Worm (Caenorhabditis elegans): Measurements from ENCODE around the gene scav-2.

The scav-2 gene

ce11 chrIII:13563000-13563522, 7.9 kb upstream of the scav-2 start, which contains the start of gene T05D4.2:
Gene T05D4.2, minus strand, starts transcription at chrIII:13563082.
- no peak for TF ChIP-seq C08G9.2 (tag; optimal IDR thresholded peaks at IDR 0.05)
- no peak for TF ChIP-seq ceh-2 (tag; optimal IDR thresholded peaks at IDR 0.05)
- TF ChIP-seq lim-6 (tag; optimal IDR thresholded peaks at IDR 0.05): no peak
- TF ChIP-seq elt-2 (tag; optimal IDR thresholded peaks at IDR 0.05): no peak
- TF ChIP-seq K09A11.1 (tag; optimal IDR thresholded peaks at IDR 0.05; ENCODE audit: insufficient read depth): no peak
- TF ChIP-seq syd-9 (tag; optimal IDR thresholded peaks at IDR 0.05): no peak
- TF ChIP-seq fkh-10 (GFP tag; optimal IDR thresholded peaks at IDR 0.05): no peak
- no peak for TF ChIP-seq ahr-1 (tag; optimal IDR thresholded peaks at IDR 0.05)
- no peak for TF ChIP-seq dmd-4 (tag; optimal IDR thresholded peaks at IDR 0.05; ENCODE audit: borderline replicate concordance)
- TF ChIP-seq che-1 (tag; optimal IDR thresholded peaks at IDR 0.05): no peak
- no peak for TF ChIP-seq nhr-232 (tag; optimal IDR thresholded peaks at IDR 0.05)
- TF ChIP-seq ceh-48 (tag; optimal IDR thresholded peaks at IDR 0.05): no peak
- no peak for TF ChIP-seq hlh-6 (tag; optimal IDR thresholded peaks at IDR 0.05)
- TF ChIP-seq hlh-8 (tag; optimal IDR thresholded peaks at IDR 0.05): no peak
- no peak for TF ChIP-seq hlh-13 (GFP tag; optimal IDR thresholded peaks at IDR 0.05)
- TF ChIP-seq elt-4 (tag; optimal IDR thresholded peaks at IDR 0.05): no peak

ce11 chrIII:13561233-13561632, 6.1 kb upstream of the scav-2 start:
- TF ChIP-seq hlh-13 (GFP tag; optimal IDR thresholded peaks at IDR 0.05) (no peak), odd-2 (tag; optimal IDR thresholded peaks at IDR 0.05) (no peak), nfya-1 (tag; optimal IDR thresholded peaks at IDR 0.05) (no peak), ztf-16 (tag; optimal IDR thresholded peaks at IDR 0.05) (no peak), K09A11.1 (tag; optimal IDR thresholded peaks at IDR 0.05; ENCODE audit: insufficient read depth) (no peak), tbx-2 (tag; optimal IDR thresholded peaks at IDR 0.05) (no peak), hlh-6 (tag; optimal IDR thresholded peaks at IDR 0.05) (no peak), ceh-9 (tag; optimal IDR thresholded peaks at IDR 0.05) (no peak), elt-4 (tag; optimal IDR thresholded peaks at IDR 0.05) (no peak)

ce11 chrIII:13560715-13561114, 5.6 kb upstream of the scav-2 start:
- TF ChIP-seq K02D7.2 (tag; optimal IDR thresholded peaks at IDR 0.05): no peak
- no peak for TF ChIP-seq ceh-45 (GFP tag; IDR thresholded peaks at IDR 0.05)
- no peak for TF ChIP-seq rnt-1 (tag; optimal IDR thresholded peaks at IDR 0.05)
- TF ChIP-seq Y22D7AL.16 (tag; optimal IDR thresholded peaks at IDR 0.05): no peak
- no peak for TF ChIP-seq lim-6 (tag; optimal IDR thresholded peaks at IDR 0.05)

- no peak for TF ChIP-seq pax-1 (tag; optimal IDR thresholded peaks at IDR 0.05)
- no peak for TF ChIP-seq syd-9 (tag; optimal IDR thresholded peaks at IDR 0.05)
- TF ChIP-seq ztf-16 (tag; optimal IDR thresholded peaks at IDR 0.05): no peak
- no peak for TF ChIP-seq pag-3 (tag; optimal IDR thresholded peaks at IDR 0.05; ENCODE audit: borderline replicate concordance)
Observed at ce11 chrIII:13556039-13556438, 905 bp upstream of the scav-2 start.

- TF ChIP-seq sox-2 (GFP tag; IDR thresholded peaks at IDR 0.05) (no peak), ttx-3 (tag; optimal IDR thresholded peaks at IDR 0.05) (no peak), T23F11.4 (GFP tag; optimal IDR thresholded peaks at IDR 0.05) (no peak), F13H6.1 (tag; optimal IDR thresholded peaks at IDR 0.05) (no peak)
Observed at ce11 chrIII:13549960-13550359, 5.2 kb downstream of the scav-2 start.

- peak; percentile 18 for TF ChIP-seq unc-42 (tag; optimal IDR thresholded peaks at IDR 0.05)
- no peak for TF ChIP-seq unc-3 (GFP tag; conservative IDR thresholded peaks at IDR 0.05)
- TF ChIP-seq unc-3 (tag; optimal IDR thresholded peaks at IDR 0.05): no peak
- peak; percentile 8 for TF ChIP-seq nfya-1 (tag; optimal IDR thresholded peaks at IDR 0.05)
- TF ChIP-seq hlh-30 (tag; optimal IDR thresholded peaks at IDR 0.05; ENCODE audit: insufficient read depth): peak; percentile 42
- TF ChIP-seq unc-55 (GFP tag; optimal IDR thresholded peaks at IDR 0.05): peak; percentile 99
Observed at ce11 chrIII:13548982-13549381, 6.2 kb downstream of the scav-2 start, which contains the start of gene mmad-1. Gene mmad-1, minus strand, starts transcription at chrIII:13549005.

Measured in whole organism, late embryonic.